Worm (Caenorhabditis elegans): ENCODE measurements around the gene pes-23.

ce11 chrX:6926952-6927351 lies 25.8 kb downstream of the pes-23 start:
- TF ChIP-seq pax-1 (tag; optimal IDR thresholded peaks at IDR 0.05) (no peak), dmd-4 (tag; optimal IDR thresholded peaks at IDR 0.05; ENCODE audit: borderline replicate concordance) (no peak), ama-1 (optimal IDR thresholded peaks at IDR 0.05) (no peak), ceh-2 (tag; optimal IDR thresholded peaks at IDR 0.05) (no peak), syd-9 (tag; optimal IDR thresholded peaks at IDR 0.05) (no peak), unc-42 (tag; optimal IDR thresholded peaks at IDR 0.05) (no peak), ceh-9 (tag; optimal IDR thresholded peaks at IDR 0.05) (no peak)

All from whole organism, late embryonic.